Fruit fly (Drosophila melanogaster): ENCODE measurements around the gene Hmx.

The Hmx gene

DNA sequence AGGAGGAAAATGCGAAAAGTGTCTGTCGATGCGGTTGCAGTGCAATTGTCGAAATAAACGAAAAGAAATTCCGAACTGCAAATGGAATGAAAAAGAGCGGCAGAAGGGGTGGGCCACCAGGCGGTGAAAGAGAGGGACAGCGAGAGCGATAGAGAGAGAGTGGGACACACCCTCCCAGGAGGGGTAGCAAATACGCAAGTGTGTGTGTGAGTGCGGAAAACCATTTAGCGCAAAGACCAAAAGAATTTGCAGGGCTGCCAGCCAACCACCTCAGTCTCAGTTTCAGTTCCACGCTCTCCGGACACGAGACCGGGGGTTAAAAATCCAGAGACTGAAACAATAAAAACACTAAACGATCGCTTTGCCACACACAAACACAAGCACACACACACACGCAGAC lies at the start of gene Hmx:
TSS of gene Hmx (plus strand) at position 301 of the 400 bp plus-strand sequence.
- TF ChIP-seq usp (GFP tag; optimal IDR thresholded peaks at IDR 0.05) (no peak), pan (optimal IDR thresholded peaks at IDR 0.05) (no peak), CG8478 (optimal IDR thresholded peaks at IDR 0.05) (no peak), Dll (optimal IDR thresholded peaks at IDR 0.05) (no peak), psq (optimal IDR thresholded peaks at IDR 0.05) (no peak), EcR (GFP tag; optimal IDR thresholded peaks at IDR 0.05) (no peak)

DNA sequence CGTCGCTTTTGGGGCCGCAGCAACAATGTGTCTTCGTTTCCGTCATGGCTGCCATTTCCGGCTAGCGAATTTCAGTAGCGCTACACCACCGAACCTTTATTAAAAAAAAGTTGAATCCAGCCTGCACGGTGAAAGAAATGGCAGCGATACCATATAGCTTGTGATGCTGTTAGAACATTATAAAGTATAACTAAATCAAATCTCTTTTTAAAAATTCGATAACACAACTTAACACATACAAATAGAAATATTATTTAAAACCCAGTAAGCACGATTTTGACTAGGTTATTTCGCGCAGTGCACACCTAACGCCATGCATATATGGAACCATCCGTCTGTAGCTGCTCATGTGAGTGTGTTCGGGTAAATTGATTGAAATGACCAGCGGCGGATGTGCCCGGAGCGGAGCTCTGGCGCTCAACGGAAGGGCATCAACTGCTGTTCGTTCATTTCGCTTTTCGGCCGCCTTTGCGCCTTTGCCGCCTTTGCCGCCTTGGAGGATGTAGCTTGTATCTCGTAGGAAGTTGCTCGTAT lies 32.6 kb upstream of the Hmx start:
- TF ChIP-seq usp (GFP tag; optimal IDR thresholded peaks at IDR 0.05) = no peak
- no peak for TF ChIP-seq pan (optimal IDR thresholded peaks at IDR 0.05)
- no peak for TF ChIP-seq CG8478 (optimal IDR thresholded peaks at IDR 0.05)
- no peak for TF ChIP-seq EcR (GFP tag; optimal IDR thresholded peaks at IDR 0.05)
- no peak for TF ChIP-seq psq (optimal IDR thresholded peaks at IDR 0.05)
- TF ChIP-seq Dll (optimal IDR thresholded peaks at IDR 0.05) = no peak

- TF ChIP-seq usp (GFP tag; optimal IDR thresholded peaks at IDR 0.05) = no peak
- TF ChIP-seq EcR (GFP tag; optimal IDR thresholded peaks at IDR 0.05) = no peak
- no peak for TF ChIP-seq CG8478 (optimal IDR thresholded peaks at IDR 0.05)
- no peak for TF ChIP-seq psq (optimal IDR thresholded peaks at IDR 0.05)
- no peak for TF ChIP-seq pan (optimal IDR thresholded peaks at IDR 0.05)
- no peak for TF ChIP-seq Dll (optimal IDR thresholded peaks at IDR 0.05)
Observed at dm6 chr3R:17530400-17530799, 28.3 kb upstream of the Hmx start.

DNA sequence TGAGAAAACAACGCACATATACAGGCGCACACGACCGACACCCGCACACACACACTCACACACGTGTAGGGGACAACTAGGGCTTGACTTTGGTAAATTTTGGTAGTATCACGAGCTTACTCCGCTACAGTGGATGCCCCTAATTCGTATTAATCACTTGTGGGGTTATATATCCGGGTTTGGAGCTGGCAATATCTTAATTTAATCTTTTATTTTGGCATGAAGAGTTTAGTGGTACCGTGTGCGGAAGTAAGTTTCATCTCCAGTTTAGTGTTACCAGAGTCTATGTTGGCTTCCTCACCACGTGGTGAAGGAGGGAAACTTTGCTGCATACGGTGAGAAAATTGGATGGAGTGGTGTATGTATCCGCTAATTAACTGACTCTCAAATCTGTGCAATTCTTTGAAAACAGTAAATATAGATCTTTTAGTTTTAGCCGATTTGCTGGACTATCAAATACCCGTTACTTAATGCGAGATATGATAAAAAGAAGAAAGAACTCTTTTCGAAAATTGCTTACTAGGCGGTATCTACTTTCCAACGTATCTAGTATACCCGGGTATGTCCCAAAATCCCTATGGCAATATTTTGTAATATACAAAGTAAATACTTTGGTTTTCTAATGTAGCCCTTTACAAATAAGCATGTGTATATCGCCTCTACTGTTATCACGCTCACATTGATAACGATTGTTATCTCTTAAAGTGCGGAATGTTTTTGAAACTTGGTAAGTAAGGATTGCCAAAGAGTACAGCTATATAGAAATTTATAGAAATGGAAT lies 24.2 kb upstream of the Hmx start, which contains the start of the genes CG5823 and P5cr-2:
TSS of gene CG5823 (minus strand) at position 263 of the 781 bp plus-strand sequence.
TSS of gene P5cr-2 (plus strand) at position 491 of the 781 bp plus-strand sequence.
- TF ChIP-seq CG8478 (optimal IDR thresholded peaks at IDR 0.05) = no peak

dm6 chr3R:17535106-17535764 lies 23.5 kb upstream of the Hmx start:
- TF ChIP-seq psq (optimal IDR thresholded peaks at IDR 0.05) = no peak
- TF ChIP-seq Dll (optimal IDR thresholded peaks at IDR 0.05) = no peak
- no peak for TF ChIP-seq EcR (GFP tag; optimal IDR thresholded peaks at IDR 0.05)
- no peak for TF ChIP-seq usp (GFP tag; optimal IDR thresholded peaks at IDR 0.05)
- no peak for TF ChIP-seq pan (optimal IDR thresholded peaks at IDR 0.05)
- no peak for TF ChIP-seq CG8478 (optimal IDR thresholded peaks at IDR 0.05)

- no peak for TF ChIP-seq pan (optimal IDR thresholded peaks at IDR 0.05)
Observed at dm6 chr3R:17536594-17537158, 22.1 kb upstream of the Hmx start.

- TF ChIP-seq EcR (GFP tag; optimal IDR thresholded peaks at IDR 0.05) = no peak
- no peak for TF ChIP-seq CG8478 (optimal IDR thresholded peaks at IDR 0.05)
- no peak for TF ChIP-seq pan (optimal IDR thresholded peaks at IDR 0.05)
- TF ChIP-seq psq (optimal IDR thresholded peaks at IDR 0.05) = no peak
- TF ChIP-seq Dll (optimal IDR thresholded peaks at IDR 0.05) = no peak
Observed at dm6 chr3R:17539789-17540496, 18.8 kb upstream of the Hmx start, which contains the start of gene SF1. Gene SF1, plus strand, starts transcription at chr3R:17540421.

dm6 chr3R:17540497-17540822 lies 18.3 kb upstream of the Hmx start:
- TF ChIP-seq psq (optimal IDR thresholded peaks at IDR 0.05) = no peak
- TF ChIP-seq EcR (GFP tag; optimal IDR thresholded peaks at IDR 0.05) = no peak
- no peak for TF ChIP-seq CG8478 (optimal IDR thresholded peaks at IDR 0.05)
- no peak for TF ChIP-seq usp (GFP tag; optimal IDR thresholded peaks at IDR 0.05)
- no peak for TF ChIP-seq pan (optimal IDR thresholded peaks at IDR 0.05)
- TF ChIP-seq Dll (optimal IDR thresholded peaks at IDR 0.05) = no peak

dm6 chr3R:17544594-17544993 lies 14.1 kb upstream of the Hmx start:
- TF ChIP-seq CG8478 (optimal IDR thresholded peaks at IDR 0.05) (no peak), pan (optimal IDR thresholded peaks at IDR 0.05) (no peak), psq (optimal IDR thresholded peaks at IDR 0.05) (no peak), Dll (optimal IDR thresholded peaks at IDR 0.05) (no peak), usp (GFP tag; optimal IDR thresholded peaks at IDR 0.05) (no peak), EcR (GFP tag; optimal IDR thresholded peaks at IDR 0.05) (no peak)

DNA sequence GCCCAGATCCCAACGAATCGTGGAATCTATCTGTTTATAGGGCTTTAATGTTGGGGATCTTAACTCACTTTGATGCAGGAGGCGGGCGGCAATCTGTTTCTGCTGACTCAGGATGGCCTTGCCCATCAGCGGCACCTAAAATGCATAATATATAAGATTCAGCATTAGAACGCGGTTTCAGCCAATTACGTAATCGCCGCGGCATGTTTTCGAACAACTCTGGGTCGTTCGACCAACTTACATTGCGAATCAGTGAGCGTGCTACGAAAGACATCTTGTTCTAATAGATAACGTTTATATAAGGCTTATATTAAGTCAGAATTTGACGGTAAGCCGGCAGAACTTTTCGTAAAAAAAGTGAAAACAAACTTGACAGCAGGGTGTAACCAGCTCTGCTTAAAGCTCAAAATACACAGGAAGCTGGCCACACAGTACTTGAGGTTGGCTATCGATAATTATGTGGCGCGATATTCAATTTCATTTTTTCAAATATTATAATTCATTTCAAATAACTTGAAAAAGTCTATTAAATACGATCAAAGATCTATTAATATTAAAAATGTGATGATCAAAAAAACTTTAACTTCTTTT lies 12.5 kb upstream of the Hmx start, which contains the start of gene Prx3:
TSS of gene Prx3 (minus strand) at position 417 of the 591 bp plus-strand sequence.
- no peak for TF ChIP-seq usp (GFP tag; optimal IDR thresholded peaks at IDR 0.05)
- no peak for TF ChIP-seq EcR (GFP tag; optimal IDR thresholded peaks at IDR 0.05)
- no peak for TF ChIP-seq CG8478 (optimal IDR thresholded peaks at IDR 0.05)
- TF ChIP-seq pan (optimal IDR thresholded peaks at IDR 0.05) = no peak
- no peak for TF ChIP-seq psq (optimal IDR thresholded peaks at IDR 0.05)
- TF ChIP-seq Dll (optimal IDR thresholded peaks at IDR 0.05) = no peak

- no peak for TF ChIP-seq Dll (optimal IDR thresholded peaks at IDR 0.05)
- no peak for TF ChIP-seq psq (optimal IDR thresholded peaks at IDR 0.05)
- TF ChIP-seq usp (GFP tag; optimal IDR thresholded peaks at IDR 0.05) = no peak
- TF ChIP-seq EcR (GFP tag; optimal IDR thresholded peaks at IDR 0.05) = no peak
- no peak for TF ChIP-seq CG8478 (optimal IDR thresholded peaks at IDR 0.05)
- TF ChIP-seq pan (optimal IDR thresholded peaks at IDR 0.05) = no peak
Observed at dm6 chr3R:17549985-17550384, 8.7 kb upstream of the Hmx start.
